Fruit fly (Drosophila melanogaster) whole organism, wandering third instar larva: ENCODE measurements around the gene CG9649.

Experiments
- CG9705 ChIP-seq: fragments of 200-800 bp; sonication (Bioruptor generic); optimal IDR thresholded peaks from 2 replicates; lab custom pipeline; 2018; ENCODE audit warnings: missing biosample characterization, mild to moderate bottlenecking, missing genetic modification characterization
- CrebA ChIP-seq: fragments of 200-800 bp; sonication (Bioruptor generic); optimal IDR thresholded peaks from 2 replicates; lab custom pipeline; 2016; ENCODE audit warnings: missing biosample characterization, mild to moderate bottlenecking, missing genetic modification characterization, borderline replicate concordance
- Dfd ChIP-seq: fragments of >200 bp; optimal IDR thresholded peaks from 2 replicates; lab custom pipeline; 2017; ENCODE audit warnings: missing biosample characterization, missing genetic modification characterization
- GATAd ChIP-seq: sonication (Bioruptor generic); optimal IDR thresholded peaks from 2 replicates; lab custom pipeline; 2016; ENCODE audit warnings: missing biosample characterization, missing genetic modification characterization
- HLH106 ChIP-seq: fragments of 200-800 bp; optimal IDR thresholded peaks from 3 replicates; lab custom pipeline; 2019; ENCODE audit warnings: missing biosample characterization, mild to moderate bottlenecking, missing genetic modification characterization, moderate library complexity
- Hnf4 ChIP-seq: fragments of 200-800 bp; sonication (Bioruptor generic); optimal IDR thresholded peaks from 2 replicates; lab custom pipeline; 2016; ENCODE audit warnings: missing biosample characterization, mild to moderate bottlenecking, missing genetic modification characterization
- Hr78 ChIP-seq: fragments of >200 bp; optimal IDR thresholded peaks from 2 replicates; lab custom pipeline; 2017; ENCODE audit warnings: missing biosample characterization, missing genetic modification characterization
- Hr83 ChIP-seq: fragments of 200-300 bp; sonication (Bioruptor generic); optimal IDR thresholded peaks from 2 replicates; lab custom pipeline; 2016; ENCODE audit warnings: missing biosample characterization, mild to moderate bottlenecking, missing genetic modification characterization, moderate library complexity; ENCODE audit not compliant: poor library complexity, severe bottlenecking
- Jra ChIP-seq: sonication (Bioruptor generic); optimal IDR thresholded peaks from 2 replicates; lab custom pipeline; 2016; ENCODE audit warnings: missing biosample characterization, missing genetic modification characterization
- Mio ChIP-seq: sonication (Bioruptor generic); optimal IDR thresholded peaks from 2 replicates; lab custom pipeline; 2016; ENCODE audit warnings: missing biosample characterization, missing genetic modification characterization
- Myc ChIP-seq: fragments of >200 bp; optimal IDR thresholded peaks from 2 replicates; lab custom pipeline; 2017
- N ChIP-seq: fragments of >200 bp; optimal IDR thresholded peaks from 2 replicates; lab custom pipeline; 2018; ENCODE audit warnings: missing biosample characterization, missing external identifiers, missing genetic modification characterization
- Sp1 ChIP-seq: fragments of 200-800 bp; sonication (Bioruptor generic); optimal IDR thresholded peaks from 3 replicates; lab custom pipeline; 2019; ENCODE audit warnings: missing biosample characterization, mild to moderate bottlenecking, missing genetic modification characterization, moderate library complexity
- Vsx2 ChIP-seq: fragments of 200-300, 225-300 bp; sonication (Bioruptor generic); optimal IDR thresholded peaks from 2 replicates; lab custom pipeline; 2018; ENCODE audit warnings: missing biosample characterization, missing genetic modification characterization; ENCODE audit not compliant: partially characterized antibody
- br ChIP-seq: fragments of 200-800 bp; sonication (Bioruptor generic); optimal IDR thresholded peaks from 2 replicates; lab custom pipeline; 2016; ENCODE audit warnings: missing biosample characterization, missing genetic modification characterization
- brk ChIP-seq: fragments of 200-800 bp; sonication (Bioruptor generic); optimal IDR thresholded peaks from 2 replicates; lab custom pipeline; 2016; ENCODE audit warnings: missing biosample characterization, mild to moderate bottlenecking, missing genetic modification characterization
- dl ChIP-seq, 2 experiments: fragments of 175-275, 200-275 bp in 1 of 2; fragments of 200-275 bp in 1 of 2; sonication (Bioruptor generic); optimal IDR thresholded peaks; lab custom pipeline; 2018; ENCODE audit warnings: mild to moderate bottlenecking in 2 of 2, missing biosample characterization in 2 of 2, missing genetic modification characterization in 2 of 2, moderate library complexity in 2 of 2; ENCODE audit not compliant: partially characterized antibody in 2 of 2, insufficient read depth in 1 of 2
- dmrt93B ChIP-seq: fragments of 200-800 bp; sonication (Bioruptor generic); optimal IDR thresholded peaks from 2 replicates; lab custom pipeline; 2018; ENCODE audit warnings: missing biosample characterization, mild to moderate bottlenecking, missing genetic modification characterization
- dsf ChIP-seq: sonication (Bioruptor generic); optimal IDR thresholded peaks from 2 replicates; lab custom pipeline; 2016; ENCODE audit warnings: missing biosample characterization, missing genetic modification characterization, borderline replicate concordance
- ey ChIP-seq: fragments of 200-800 bp; sonication (Bioruptor generic); optimal IDR thresholded peaks from 2 replicates; lab custom pipeline; 2016; ENCODE audit warnings: missing biosample characterization, missing genetic modification characterization
- foxo ChIP-seq, 2 experiments: fragments of 200-800 bp; sonication (Bioruptor generic); optimal IDR thresholded peaks; 2 replicates in 1 of 2; 3 replicates in 1 of 2; lab custom pipeline; 2016 to 2017; ENCODE audit warnings: missing biosample characterization in 2 of 2, missing genetic modification characterization in 2 of 2
- fru ChIP-seq: fragments of 200-800 bp; sonication (Bioruptor generic); optimal IDR thresholded peaks from 3 replicates; lab custom pipeline; 2016; ENCODE audit warnings: missing biosample characterization, mild to moderate bottlenecking, missing genetic modification characterization
- h ChIP-seq: fragments of 200-800 bp; sonication (Bioruptor generic); optimal IDR thresholded peaks from 3 replicates; lab custom pipeline; 2016; ENCODE audit warnings: missing biosample characterization, mild to moderate bottlenecking, missing genetic modification characterization
- jim ChIP-seq: fragments of 175-275, 200-325 bp; sonication (Bioruptor generic); optimal IDR thresholded peaks from 2 replicates; lab custom pipeline; 2016; ENCODE audit warnings: missing biosample characterization, mild to moderate bottlenecking, missing genetic modification characterization
- lola ChIP-seq: fragments of >200 bp; optimal IDR thresholded peaks from 2 replicates; lab custom pipeline; 2017; ENCODE audit warnings: missing biosample characterization, missing genetic modification characterization
- pan ChIP-seq: fragments of >200 bp; optimal IDR thresholded peaks from 2 replicates; lab custom pipeline; 2017
- psq ChIP-seq: fragments of 200-800 bp; sonication (Bioruptor generic); optimal IDR thresholded peaks from 3 replicates; lab custom pipeline; 2017; ENCODE audit warnings: missing biosample characterization, mild to moderate bottlenecking, missing genetic modification characterization, moderate library complexity
- rgr ChIP-seq: fragments of 200-800 bp; sonication (Bioruptor generic); optimal IDR thresholded peaks from 3 replicates; lab custom pipeline; 2016; ENCODE audit warnings: missing biosample characterization, mild to moderate bottlenecking, missing genetic modification characterization
- sage ChIP-seq: fragments of 200-800 bp; sonication (Bioruptor generic); optimal IDR thresholded peaks from 2 replicates; lab custom pipeline; 2016; ENCODE audit warnings: missing biosample characterization, mild to moderate bottlenecking, missing genetic modification characterization
- sv ChIP-seq: fragments of 200-800 bp; sonication (Bioruptor generic); optimal IDR thresholded peaks from 3 replicates; lab custom pipeline; 2016; ENCODE audit warnings: missing biosample characterization, missing genetic modification characterization
- usp ChIP-seq: fragments of >200 bp; optimal IDR thresholded peaks from 2 replicates; lab custom pipeline; 2017; ENCODE audit warnings: missing biosample characterization, missing genetic modification characterization
- woc ChIP-seq: sonication (Bioruptor generic); optimal IDR thresholded peaks from 2 replicates; lab custom pipeline; 2016; ENCODE audit warnings: missing biosample characterization, mild to moderate bottlenecking, missing genetic modification characterization

CG9649 gene

dm6 chr3R:14217839-14218238, at the start of gene CG9649:
TSS of gene CG9649 (minus strand) at chr3R:14217882.
- no peak for TF ChIP-seq CrebA
- TF ChIP-seq h (GFP tag; lab: Kevin White, UChicago): no peak
- TF ChIP-seq sv (GFP tag; lab: Kevin White, UChicago): no peak
- no peak for TF ChIP-seq CG9705 (GFP tag; lab: Kevin White, UChicago)
- no peak for TF ChIP-seq Mio (GFP tag; lab: Kevin White, UChicago)
- no peak for TF ChIP-seq br
- no peak for TF ChIP-seq Myc (lab: Kevin White, UChicago)
- no peak for TF ChIP-seq rgr (GFP tag; lab: Kevin White, UChicago)
- TF ChIP-seq Vsx2 (GFP tag; lab: Kevin White, UChicago): no peak
- no peak for TF ChIP-seq Jra (GFP tag; lab: Kevin White, UChicago)
- no peak for TF ChIP-seq jim (GFP tag; lab: Kevin White, UChicago)
- TF ChIP-seq Dfd: no peak
- TF ChIP-seq GATAd (GFP tag; lab: Kevin White, UChicago): no peak
- TF ChIP-seq Hr78 (GFP tag; lab: Kevin White, UChicago): no peak

- TF ChIP-seq fru (no peak), Jra (GFP tag; lab: Kevin White, UChicago) (no peak), psq (GFP tag; lab: Kevin White, UChicago) (no peak), Hnf4 (no peak), Mio (GFP tag; lab: Kevin White, UChicago) (no peak), lola (no peak), Hr78 (GFP tag; lab: Kevin White, UChicago) (no peak), pan (no peak), GATAd (GFP tag; lab: Kevin White, UChicago) (no peak), N (GFP tag; lab: Kevin White, UChicago) (no peak), dsf (no peak), foxo (GFP tag; optimal IDR thresholded peaks at IDR 0.05; lab: Kevin White, UChicago) (no peak), h (GFP tag; lab: Kevin White, UChicago) (no peak), dl (GFP tag; optimal IDR thresholded peaks at IDR 0.05; lab: Kevin White, UChicago; ENCODE audit: insufficient read depth in 1 of 2, partially characterized antibody in 2 of 2) (no peak), brk (GFP tag; lab: Kevin White, UChicago) (no peak), woc (GFP tag; lab: Kevin White, UChicago) (no peak), HLH106 (no peak), CG9705 (GFP tag; lab: Kevin White, UChicago) (no peak), dmrt93B (no peak)
These were observed 44.4 kb upstream of the CG9649 start, which contains the start of the genes CG14839 and CG14841 for dm6 chr3R:14262087-14262486. TSS of gene CG14839 (plus strand) at chr3R:14262387. TSS of gene CG14841 (minus strand) at chr3R:14262418.

dm6 chr3R:14261113-14261512, 43.4 kb upstream of the CG9649 start, which contains the start of gene CG14840:
TSS of gene CG14840 (minus strand) at chr3R:14261213.
- TF ChIP-seq sv (GFP tag; lab: Kevin White, UChicago) (no peak), dsf (no peak)

- peak; percentile 31 for TF ChIP-seq sage (GFP tag; lab: Kevin White, UChicago)
- TF ChIP-seq Vsx2 (GFP tag; lab: Kevin White, UChicago): no peak
These were observed 42.1 kb upstream of the CG9649 start, which contains the start of gene MetRS-m for dm6 chr3R:14259821-14260220. TSS of gene MetRS-m (minus strand) at chr3R:14259991.

dm6 chr3R:14255808-14256207, 38.1 kb upstream of the CG9649 start, which contains the start of gene CG43179:
TSS of gene CG43179 (plus strand) at chr3R:14256108.
- TF ChIP-seq brk (GFP tag; lab: Kevin White, UChicago): no peak
- TF ChIP-seq CrebA: no peak
- no peak for TF ChIP-seq Jra (GFP tag; lab: Kevin White, UChicago)
- no peak for TF ChIP-seq lola
- TF ChIP-seq woc (GFP tag; lab: Kevin White, UChicago): no peak
- TF ChIP-seq Hnf4: no peak
- TF ChIP-seq N (GFP tag; lab: Kevin White, UChicago): no peak
- no peak for TF ChIP-seq usp (GFP tag; lab: Kevin White, UChicago)
- TF ChIP-seq Dfd: no peak
- no peak for TF ChIP-seq rgr (GFP tag; lab: Kevin White, UChicago)

- TF ChIP-seq Myc (lab: Kevin White, UChicago): no peak
- TF ChIP-seq brk (GFP tag; lab: Kevin White, UChicago): no peak
- no peak for TF ChIP-seq Hnf4
- TF ChIP-seq rgr (GFP tag; lab: Kevin White, UChicago): no peak
- TF ChIP-seq sv (GFP tag; lab: Kevin White, UChicago): no peak
- no peak for TF ChIP-seq Sp1 (GFP tag; lab: Kevin White, UChicago)
- no peak for TF ChIP-seq ey (GFP tag; lab: Kevin White, UChicago)
- TF ChIP-seq usp (GFP tag; lab: Kevin White, UChicago): no peak
- no peak for TF ChIP-seq Dfd
- TF ChIP-seq sage (GFP tag; lab: Kevin White, UChicago): no peak
- TF ChIP-seq woc (GFP tag; lab: Kevin White, UChicago): no peak
- TF ChIP-seq Hr83 (GFP tag; lab: Kevin White, UChicago): no peak
- TF ChIP-seq GATAd (GFP tag; lab: Kevin White, UChicago): no peak
- no peak for TF ChIP-seq br
These were observed 27.7 kb upstream of the CG9649 start, which contains the start of gene CG9616 for dm6 chr3R:14245371-14245770. TSS of gene CG9616 (minus strand) at chr3R:14245471.
